Worm (Caenorhabditis elegans) whole organism, L3 larva: ENCODE data around the gene dpy-19.

Experiments
- ZK546.5 ChIP-seq: sonication (generic microtip); optimal IDR thresholded peaks from 2 replicates; lab custom pipeline; 2017; ENCODE audit warnings: missing biosample characterization, missing genetic modification characterization
- aly-2 ChIP-seq: fragments of 150-350 bp; optimal IDR thresholded peaks from 2 replicates; lab custom pipeline; 2014; ENCODE audit warnings: missing biosample characterization, missing genetic modification characterization
- ceh-82 ChIP-seq: fragments of 150-350 bp; optimal IDR thresholded peaks from 2 replicates; lab custom pipeline; 2014; ENCODE audit warnings: missing biosample characterization, missing genetic modification characterization
- elt-1 ChIP-seq: fragments of 150-350 bp; optimal IDR thresholded peaks from 2 replicates; lab custom pipeline; 2014; ENCODE audit warnings: missing biosample characterization, missing genetic modification characterization
- fkh-2 ChIP-seq: fragments of 150-350 bp; optimal IDR thresholded peaks from 2 replicates; lab custom pipeline; 2014; ENCODE audit warnings: missing biosample characterization, missing genetic modification reagents, missing genetic modification characterization
- hmg-11 ChIP-seq: sonication (generic microtip); optimal IDR thresholded peaks from 2 replicates; lab custom pipeline; 2016; ENCODE audit warnings: missing genetic modification characterization, missing compliant biosample characterization
- nhr-11 ChIP-seq: fragments of 150-350 bp; optimal IDR thresholded peaks from 2 replicates; lab custom pipeline; 2014; ENCODE audit warnings: missing biosample characterization, missing genetic modification characterization
- nhr-67 ChIP-seq: fragments of 150-350 bp; optimal IDR thresholded peaks from 2 replicates; lab custom pipeline; 2014; ENCODE audit warnings: missing biosample characterization, missing genetic modification characterization
- pqm-1 ChIP-seq: fragments of 150-350 bp; optimal IDR thresholded peaks from 2 replicates; lab custom pipeline; 2017; ENCODE audit warnings: missing biosample characterization, missing genetic modification characterization, inconsistent platforms
- sea-2 ChIP-seq: fragments of 150-350 bp; sonication (generic microtip); optimal IDR thresholded peaks from 4 replicates; lab custom pipeline; 2014; ENCODE audit warnings: missing biosample characterization, missing genetic modification reagents, missing genetic modification characterization
- snpc-4 ChIP-seq: fragments of 150-350 bp; optimal IDR thresholded peaks from 2 replicates; lab custom pipeline; 2014; ENCODE audit warnings: missing biosample characterization, missing genetic modification characterization
- zag-1 ChIP-seq: fragments of 150-350 bp; optimal IDR thresholded peaks from 2 replicates; lab custom pipeline; 2014; ENCODE audit warnings: missing biosample characterization, missing genetic modification characterization
- ztf-11 ChIP-seq: fragments of 150-350 bp; optimal IDR thresholded peaks from 2 replicates; lab custom pipeline; 2014; ENCODE audit warnings: missing biosample characterization, missing genetic modification characterization
- ztf-4 ChIP-seq: fragments of 150-350 bp; optimal IDR thresholded peaks from 2 replicates; lab custom pipeline; 2014; ENCODE audit warnings: missing biosample characterization, missing genetic modification characterization

DNA sequence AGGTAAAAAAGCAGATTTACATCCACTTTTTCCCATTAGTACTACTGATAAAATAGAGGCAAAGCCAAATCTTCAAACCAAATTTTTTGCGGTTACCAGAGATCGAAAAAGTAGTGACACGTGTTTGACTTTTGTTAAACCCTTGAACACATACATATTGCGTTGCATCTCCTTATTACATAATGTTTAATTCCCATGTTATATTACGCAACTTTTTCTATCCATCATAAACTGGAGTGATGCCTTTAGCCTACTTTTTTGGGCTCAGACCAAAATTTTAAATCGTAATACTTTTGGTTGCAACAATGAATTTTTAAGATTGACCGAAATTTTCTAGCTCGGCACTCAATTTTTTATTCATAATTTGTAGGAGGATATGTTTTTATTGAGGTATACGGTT is 45.3 kb downstream of the dpy-19 start:
- no peak for TF ChIP-seq fkh-2 (tag; lab: Kevin White, UChicago)
- no peak for TF ChIP-seq sea-2 (GFP tag; lab: Kevin White, UChicago)
- TF ChIP-seq nhr-11 (tag; lab: Kevin White, UChicago) = no peak
- no peak for TF ChIP-seq ceh-82 (tag; lab: Kevin White, UChicago)
- TF ChIP-seq elt-1 (tag; lab: Kevin White, UChicago) = no peak
- no peak for TF ChIP-seq ztf-4 (tag; lab: Kevin White, UChicago)
- no peak for TF ChIP-seq nhr-67 (tag; lab: Kevin White, UChicago)
- TF ChIP-seq zag-1 (tag; lab: Kevin White, UChicago) = no peak
- TF ChIP-seq hmg-11 = no peak
- TF ChIP-seq ztf-11 (tag; lab: Kevin White, UChicago) = no peak
- no peak for TF ChIP-seq snpc-4
- TF ChIP-seq pqm-1 (tag; lab: Kevin White, UChicago) = no peak
- TF ChIP-seq aly-2 (tag; lab: Kevin White, UChicago) = no peak
- TF ChIP-seq ZK546.5 (tag; lab: Kevin White, UChicago) = no peak
